Fruit fly (Drosophila melanogaster): ENCODE results near the gene SA1.

DNA sequence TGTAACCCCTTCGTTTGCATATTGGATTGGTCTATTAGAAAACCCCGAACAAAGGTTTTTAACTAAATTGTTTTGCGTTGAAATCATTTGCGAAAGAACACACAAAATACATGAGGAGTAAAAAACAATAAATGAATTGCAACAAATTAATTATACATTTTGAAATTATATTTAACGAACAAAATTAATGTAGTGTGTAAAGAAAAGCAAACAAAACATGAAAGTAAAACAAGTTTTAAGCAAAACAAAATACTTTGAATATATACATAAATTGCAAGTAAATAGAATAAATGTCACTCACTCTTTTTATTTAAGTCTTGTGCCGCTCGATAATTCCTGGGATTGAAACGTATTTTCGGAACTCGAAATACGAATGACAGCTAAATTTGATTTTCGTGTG is 18.4 kb upstream of the SA1 start, which contains the start of gene CG43232:
- TF ChIP-seq CG11902 (GFP tag; optimal IDR thresholded peaks at IDR 0.05): no peak
- no peak for TF ChIP-seq esn (GFP tag; optimal IDR thresholded peaks at IDR 0.05)
- TF ChIP-seq lz (GFP tag; optimal IDR thresholded peaks at IDR 0.05): no peak
- TF ChIP-seq spab (GFP tag; optimal IDR thresholded peaks at IDR 0.05): no peak
- TF ChIP-seq OdsH (GFP tag; optimal IDR thresholded peaks at IDR 0.05): no peak
